Worm (Caenorhabditis elegans) whole organism, L4/young adult: Measurements from ENCODE around the gene C11D2.3.

ENCODE experiments used
- dao-5 ChIP-seq: sonication (generic microtip); optimal IDR thresholded peaks from 2 replicates; lab custom pipeline; 2016; ENCODE audit warnings: missing genotype, missing genetic modification characterization, moderate library complexity, missing compliant biosample characterization
- him-1 ChIP-seq: sonication (generic microtip); optimal IDR thresholded peaks from 2 replicates; lab custom pipeline; 2016; ENCODE audit warnings: missing genotype, missing genetic modification reagents, missing genetic modification characterization, missing compliant biosample characterization

DNA sequence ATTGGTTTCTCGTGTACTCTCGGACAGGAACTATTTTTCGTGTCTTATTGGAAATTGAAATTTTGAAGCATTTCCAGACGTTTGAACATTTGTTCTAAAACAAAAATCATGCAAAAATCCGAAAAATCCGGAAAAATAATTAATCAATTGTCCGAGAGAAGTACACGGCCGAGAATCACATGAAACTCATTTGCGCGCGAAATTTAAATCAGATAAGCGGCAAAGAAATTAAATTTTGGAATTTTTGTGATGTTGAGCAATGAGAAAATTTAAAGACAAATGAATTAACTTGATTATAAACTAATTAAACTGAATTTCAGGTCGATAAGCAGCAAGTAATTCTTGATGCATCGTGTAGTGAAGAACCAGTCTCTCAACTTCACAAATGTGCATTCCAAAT, 42.9 kb upstream of the C11D2.3 start:
- TF ChIP-seq dao-5 (tag; lab: Kevin White, UChicago) (no peak), him-1 (tag; lab: Kevin White, UChicago) (no peak)
